Worm (Caenorhabditis elegans) whole organism, L3 larva: ENCODE results near the gene dhhc-8.

ENCODE experiments used
- R02D3.7 ChIP-seq: fragments of 150-350 bp; optimal IDR thresholded peaks from 2 replicates; lab custom pipeline; 2014; ENCODE audit warnings: missing biosample characterization, missing genetic modification characterization
- egl-27 ChIP-seq: sonication (generic microtip); optimal IDR thresholded peaks from 4 replicates; lab custom pipeline; 2017; ENCODE audit warnings: missing biosample characterization, missing genetic modification reagents, missing genetic modification characterization
- elt-1 ChIP-seq: fragments of 150-350 bp; optimal IDR thresholded peaks from 2 replicates; lab custom pipeline; 2014; ENCODE audit warnings: missing biosample characterization, missing genetic modification characterization
- fkh-10 ChIP-seq: sonication (generic microtip); optimal IDR thresholded peaks from 2 replicates; lab custom pipeline; 2017; ENCODE audit warnings: missing biosample characterization, missing genetic modification reagents, missing genetic modification characterization
- fos-1 ChIP-seq: fragments of 150-350 bp; optimal IDR thresholded peaks from 2 replicates; lab custom pipeline; 2014; ENCODE audit warnings: missing biosample characterization, missing genetic modification characterization
- lin-39 ChIP-seq: fragments of 150-350 bp; optimal IDR thresholded peaks from 2 replicates; lab custom pipeline; 2018; ENCODE audit warnings: missing biosample characterization, missing genetic modification reagents, missing genetic modification characterization
- nfya-1 ChIP-seq: sonication (generic microtip); optimal IDR thresholded peaks from 2 replicates; lab custom pipeline; 2017; ENCODE audit warnings: missing genetic modification characterization, mild to moderate bottlenecking, missing compliant biosample characterization, antibody characterized with exemption, moderate library complexity; ENCODE audit not compliant: insufficient read depth
- nhr-28 ChIP-seq: fragments of 150-350 bp; optimal IDR thresholded peaks from 2 replicates; lab custom pipeline; 2014; ENCODE audit warnings: missing biosample characterization, missing genetic modification characterization
- tbx-2 ChIP-seq: sonication (generic microtip); optimal IDR thresholded peaks from 2 replicates; lab custom pipeline; 2016; ENCODE audit warnings: mild to moderate bottlenecking, missing genetic modification characterization, missing compliant biosample characterization
- unc-62 ChIP-seq: fragments of 150-350 bp; sonication (generic microtip); optimal IDR thresholded peaks from 4 replicates; lab custom pipeline; 2014; ENCODE audit warnings: missing biosample characterization, missing genetic modification reagents, missing genetic modification characterization

DNA sequence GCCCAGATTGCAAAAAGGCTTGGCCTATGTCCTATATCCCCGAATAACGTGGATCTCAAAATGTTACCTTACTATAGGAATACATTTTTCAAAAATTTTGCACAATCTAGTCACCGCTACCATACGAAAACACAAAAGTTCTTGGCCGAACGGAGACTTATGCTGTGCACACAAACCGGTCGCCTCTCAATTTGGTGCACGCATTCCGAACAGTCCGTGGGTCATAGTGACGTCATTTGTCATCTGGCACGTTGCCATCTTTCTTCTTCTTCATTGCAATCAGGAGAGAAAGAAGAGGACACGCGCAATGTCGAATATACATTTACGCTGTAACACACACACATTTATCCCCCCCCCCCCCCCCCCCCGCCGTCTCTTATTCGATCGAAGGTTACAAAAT is 41.7 kb upstream of the dhhc-8 start:
- TF ChIP-seq lin-39: no peak
- TF ChIP-seq tbx-2 (tag; lab: Kevin White, UChicago): no peak
- TF ChIP-seq nfya-1 (tag; lab: Kevin White, UChicago): no peak
- no peak for TF ChIP-seq elt-1 (tag; lab: Kevin White, UChicago)
- no peak for TF ChIP-seq egl-27 (tag; lab: Kevin White, UChicago)
- no peak for TF ChIP-seq unc-62 (GFP tag; lab: Kevin White, UChicago)
- TF ChIP-seq R02D3.7: no peak
- TF ChIP-seq fkh-10 (GFP tag; lab: Kevin White, UChicago): no peak
- no peak for TF ChIP-seq nhr-28 (tag; lab: Kevin White, UChicago)
- TF ChIP-seq fos-1 (tag; lab: Kevin White, UChicago): no peak
